Worm (Caenorhabditis elegans) whole organism, young adult: ENCODE measurements around the gene F47C12.8.

Source experiments
- B0035.1 ChIP-seq: sonication (generic microtip); optimal IDR thresholded peaks from 2 replicates; lab custom pipeline; 2016; ENCODE audit warnings: missing genetic modification characterization, mild to moderate bottlenecking, missing compliant biosample characterization, missing genotype, missing genetic modification reagents
- B0336.3 ChIP-seq: fragments of 200-800 bp; sonication (Bioruptor generic); IDR thresholded peaks from 2 replicates; pipeline ENCODE4 v1.3.6; 2022; ENCODE audit warnings: missing genetic modification characterization, missing compliant biosample characterization
- C06A6.2 ChIP-seq: fragments of 200-800 bp; sonication (Bioruptor generic); conservative IDR thresholded peaks from 2 replicates; pipeline ENCODE4 v1.3.6; 2022; ENCODE audit warnings: missing genetic modification characterization, missing compliant biosample characterization
- F23B12.7 ChIP-seq: sonication (generic microtip); optimal IDR thresholded peaks from 2 replicates; lab custom pipeline; 2017; ENCODE audit warnings: missing genetic modification characterization, mild to moderate bottlenecking, missing compliant biosample characterization, antibody characterized with exemption, moderate library complexity; ENCODE audit not compliant: insufficient read depth
- F39B2.1 ChIP-seq: fragments of 200-800 bp; sonication (Bioruptor generic); IDR thresholded peaks from 2 replicates; pipeline ENCODE4 v1.3.6; 2022; ENCODE audit warnings: missing genetic modification reagents, missing genetic modification characterization, missing compliant biosample characterization
- F49E8.2 ChIP-seq: sonication (generic microtip); optimal IDR thresholded peaks from 3 replicates; lab custom pipeline; 2017; ENCODE audit warnings: missing genetic modification characterization, mild to moderate bottlenecking, missing compliant biosample characterization, antibody characterized with exemption, moderate library complexity; ENCODE audit not compliant: insufficient read depth
- F52B5.7 ChIP-seq: sonication (generic microtip); optimal IDR thresholded peaks from 2 replicates; lab custom pipeline; 2016; ENCODE audit warnings: mild to moderate bottlenecking, missing genetic modification characterization, missing compliant biosample characterization
- F55B11.4 ChIP-seq: sonication (generic microtip); optimal IDR thresholded peaks from 2 replicates; lab custom pipeline; 2016; ENCODE audit warnings: missing compliant biosample characterization, missing genetic modification characterization, borderline replicate concordance; ENCODE audit not compliant: insufficient read depth
- F57C9.4 ChIP-seq: sonication (generic microtip); optimal IDR thresholded peaks from 2 replicates; lab custom pipeline; 2017; ENCODE audit warnings: mild to moderate bottlenecking, missing genetic modification characterization, missing compliant biosample characterization
- K11D2.4 ChIP-seq: fragments of 200-800 bp; sonication (Bioruptor generic); IDR thresholded peaks from 2 replicates; pipeline ENCODE4 v1.3.6; 2022; ENCODE audit warnings: missing genetic modification reagents, missing genetic modification characterization, missing compliant biosample characterization
- K12H6.12 ChIP-seq: fragments of 200-800 bp; sonication (Bioruptor generic); optimal IDR thresholded peaks from 2 replicates; lab custom pipeline; 2018; ENCODE audit warnings: mild to moderate bottlenecking, missing genetic modification characterization, missing compliant biosample characterization
- Y53G8AR.9 ChIP-seq: fragments of 200-800 bp; sonication (Bioruptor generic); conservative IDR thresholded peaks from 2 replicates; pipeline ENCODE4 v1.3.6; 2022; ENCODE audit warnings: missing genetic modification reagents, missing genetic modification characterization, missing compliant biosample characterization
- Y79H2A.3 ChIP-seq: fragments of 200-800 bp; sonication (Bioruptor generic); conservative IDR thresholded peaks from 2 replicates; pipeline ENCODE4 v1.3.6; 2022; ENCODE audit warnings: missing genetic modification reagents, missing genetic modification characterization, missing compliant biosample characterization
- akir-1 ChIP-seq: fragments of 200-800 bp; sonication (Bioruptor generic); optimal IDR thresholded peaks from 2 replicates; lab custom pipeline; 2018; ENCODE audit warnings: mild to moderate bottlenecking, missing genetic modification characterization, moderate library complexity, missing compliant biosample characterization
- aptf-3 ChIP-seq: fragments of 200-800 bp; sonication (Bioruptor generic); IDR thresholded peaks from 2 replicates; pipeline ENCODE4 v1.3.6; 2022; ENCODE audit warnings: missing genetic modification characterization, missing compliant biosample characterization
- athp-1 ChIP-seq: sonication (generic microtip); optimal IDR thresholded peaks from 2 replicates; lab custom pipeline; 2017; ENCODE audit warnings: mild to moderate bottlenecking, missing genetic modification characterization, missing compliant biosample characterization
- bed-1 ChIP-seq: fragments of 200-800 bp; sonication (Bioruptor generic); IDR thresholded peaks from 2 replicates; pipeline ENCODE4 v1.3.6; 2022; ENCODE audit warnings: missing genetic modification reagents, missing genetic modification characterization, missing compliant biosample characterization
- ccch-3 ChIP-seq: fragments of 200-800 bp; sonication (Bioruptor generic); optimal IDR thresholded peaks from 2 replicates; lab custom pipeline; 2018; ENCODE audit warnings: mild to moderate bottlenecking, missing genetic modification characterization, missing compliant biosample characterization
- ceh-27 ChIP-seq: fragments of 200-800 bp; sonication (Bioruptor generic); optimal IDR thresholded peaks from 2 replicates; lab custom pipeline; 2018; ENCODE audit warnings: mild to moderate bottlenecking, missing genetic modification characterization, moderate library complexity, missing compliant biosample characterization
- ceh-58 ChIP-seq: fragments of 200-800 bp; sonication (Bioruptor generic); IDR thresholded peaks from 2 replicates; pipeline ENCODE4 v1.3.6; 2022; ENCODE audit warnings: missing genetic modification characterization, missing compliant biosample characterization
- ceh-79 ChIP-seq: sonication (generic microtip); optimal IDR thresholded peaks from 2 replicates; lab custom pipeline; 2017; ENCODE audit warnings: mild to moderate bottlenecking, missing genetic modification characterization, missing compliant biosample characterization
- chd-7 ChIP-seq: sonication (generic microtip); optimal IDR thresholded peaks from 2 replicates; lab custom pipeline; 2016; ENCODE audit warnings: mild to moderate bottlenecking, missing genetic modification characterization, moderate library complexity, missing compliant biosample characterization
- efl-1 ChIP-seq: fragments of 150-350 bp; optimal IDR thresholded peaks from 2 replicates; lab custom pipeline; 2014; ENCODE audit warnings: missing biosample characterization, missing genetic modification reagents, missing genetic modification characterization
- egl-44 ChIP-seq: fragments of 200-800 bp; sonication (Bioruptor generic); IDR thresholded peaks from 2 replicates; pipeline ENCODE4 v1.3.6; 2022; ENCODE audit warnings: missing genetic modification reagents, missing genetic modification characterization, missing compliant biosample characterization
- ekl-4 ChIP-seq: fragments of 200-800 bp; sonication (Bioruptor generic); IDR thresholded peaks from 2 replicates; pipeline ENCODE4 v1.3.6; 2022; ENCODE audit warnings: missing genetic modification reagents, missing genetic modification characterization, missing compliant biosample characterization
- gei-17 ChIP-seq: fragments of 200-800 bp; sonication (Bioruptor generic); optimal IDR thresholded peaks from 2 replicates; lab custom pipeline; 2018; ENCODE audit warnings: mild to moderate bottlenecking, missing genetic modification characterization, missing compliant biosample characterization
- hlh-12 ChIP-seq: sonication (generic microtip); optimal IDR thresholded peaks from 2 replicates; lab custom pipeline; 2016; ENCODE audit warnings: missing genetic modification characterization, missing compliant biosample characterization
- hlh-26 ChIP-seq: fragments of 200-800 bp; sonication (Bioruptor generic); conservative IDR thresholded peaks from 2 replicates; pipeline ENCODE4 v1.3.6; 2022; ENCODE audit warnings: missing genetic modification reagents, missing genetic modification characterization, missing compliant biosample characterization
- hsf-1 ChIP-seq: fragments of 200-800 bp; sonication (Bioruptor generic); IDR thresholded peaks from 2 replicates; pipeline ENCODE4 v1.3.6; 2022; ENCODE audit warnings: missing genetic modification reagents, missing genetic modification characterization, missing compliant biosample characterization
- let-526 ChIP-seq: fragments of 200-800 bp; sonication (Bioruptor generic); IDR thresholded peaks from 2 replicates; pipeline ENCODE4 v1.3.6; 2022; ENCODE audit warnings: missing genetic modification reagents, missing genetic modification characterization, missing compliant biosample characterization
- lin-35 ChIP-seq, 3 experiments: fragments of 150-350 bp in 2 of 3; sonication (generic microtip) in 1 of 3; optimal IDR thresholded peaks; 2 replicates each; lab custom pipeline; 2014 to 2018; ENCODE audit warnings: missing biosample characterization in 3 of 3, missing genetic modification characterization in 3 of 3, missing genetic modification reagents in 3 of 3
- lir-1 ChIP-seq: fragments of 200-800 bp; sonication (Bioruptor generic); conservative IDR thresholded peaks from 2 replicates; pipeline ENCODE4 v1.3.6; 2022; ENCODE audit warnings: missing genetic modification reagents, missing genetic modification characterization, missing compliant biosample characterization
- madf-8 ChIP-seq: fragments of 200-800 bp; sonication (Bioruptor generic); conservative IDR thresholded peaks from 2 replicates; pipeline ENCODE4 v1.3.6; 2022; ENCODE audit warnings: missing genetic modification reagents, missing genetic modification characterization, missing compliant biosample characterization
- mcd-1 ChIP-seq: fragments of 200-800 bp; sonication (Bioruptor generic); IDR thresholded peaks from 2 replicates; pipeline ENCODE4 v1.3.6; 2022; ENCODE audit warnings: missing genetic modification reagents, missing genetic modification characterization, missing compliant biosample characterization
- mes-4 ChIP-seq: sonication (generic microtip); optimal IDR thresholded peaks from 2 replicates; lab custom pipeline; 2016; ENCODE audit warnings: missing genotype, missing genetic modification characterization, missing compliant biosample characterization
- rcor-1 ChIP-seq: fragments of 200-800 bp; sonication (Bioruptor generic); IDR thresholded peaks from 2 replicates; pipeline ENCODE4 v1.3.6; 2022; ENCODE audit warnings: missing genetic modification reagents, missing genetic modification characterization, missing compliant biosample characterization
- rec-8 ChIP-seq, 2 experiments: sonication (generic microtip); optimal IDR thresholded peaks; 2 replicates each; lab custom pipeline; 2016; ENCODE audit warnings: mild to moderate bottlenecking in 2 of 2, missing genetic modification characterization in 2 of 2, missing genetic modification reagents in 2 of 2, missing genotype in 2 of 2, missing biosample characterization in 1 of 2, missing compliant biosample characterization in 1 of 2, moderate library complexity in 1 of 2
- repo-1 ChIP-seq: sonication (generic microtip); optimal IDR thresholded peaks from 2 replicates; lab custom pipeline; 2017; ENCODE audit warnings: mild to moderate bottlenecking, missing genetic modification characterization, missing compliant biosample characterization
- snpc-1.1 ChIP-seq: sonication (generic microtip); optimal IDR thresholded peaks from 2 replicates; lab custom pipeline; 2017; ENCODE audit warnings: missing genetic modification characterization, mild to moderate bottlenecking, missing compliant biosample characterization, antibody characterized with exemption, moderate library complexity, missing genotype, missing genetic modification reagents; ENCODE audit not compliant: insufficient read depth
- snpc-1.3 ChIP-seq: sonication (generic microtip); optimal IDR thresholded peaks from 2 replicates; lab custom pipeline; 2017; ENCODE audit warnings: missing genetic modification characterization, mild to moderate bottlenecking, missing compliant biosample characterization, antibody characterized with exemption, moderate library complexity, missing genotype, missing genetic modification reagents; ENCODE audit not compliant: insufficient read depth
- somi-1 ChIP-seq: fragments of 200-800 bp; sonication (Bioruptor generic); optimal IDR thresholded peaks from 2 replicates; lab custom pipeline; 2018; ENCODE audit warnings: mild to moderate bottlenecking, missing genetic modification characterization, missing compliant biosample characterization
- xnd-1 ChIP-seq: sonication (generic microtip); optimal IDR thresholded peaks from 2 replicates; lab custom pipeline; 2016; ENCODE audit warnings: missing genotype, missing genetic modification reagents, missing genetic modification characterization, missing compliant biosample characterization
- zfh-2 ChIP-seq: fragments of 200-800 bp; sonication (Bioruptor generic); conservative IDR thresholded peaks from 2 replicates; pipeline ENCODE4 v1.3.6; 2022; ENCODE audit warnings: missing genetic modification reagents, missing genetic modification characterization, missing compliant biosample characterization
- zim-3 ChIP-seq: sonication (generic microtip); optimal IDR thresholded peaks from 2 replicates; lab custom pipeline; 2017; ENCODE audit warnings: mild to moderate bottlenecking, missing genetic modification characterization, moderate library complexity, missing compliant biosample characterization
- ztf-18 ChIP-seq: sonication (generic microtip); optimal IDR thresholded peaks from 2 replicates; lab custom pipeline; 2016; ENCODE audit warnings: missing genotype, mild to moderate bottlenecking, missing genetic modification characterization, missing compliant biosample characterization
- ztf-22 ChIP-seq: fragments of 200-800 bp; sonication (Bioruptor generic); optimal IDR thresholded peaks from 2 replicates; lab custom pipeline; 2018; ENCODE audit warnings: mild to moderate bottlenecking, missing genetic modification characterization, moderate library complexity, missing compliant biosample characterization
- ztf-28 ChIP-seq: fragments of 200-800 bp; sonication (Bioruptor generic); IDR thresholded peaks from 2 replicates; pipeline ENCODE4 v1.3.6; 2022; ENCODE audit warnings: missing genetic modification reagents, missing genetic modification characterization, missing compliant biosample characterization
- ztf-6 ChIP-seq: fragments of 200-800 bp; sonication (Bioruptor generic); IDR thresholded peaks from 2 replicates; pipeline ENCODE4 v1.3.6; 2022; ENCODE audit warnings: missing genetic modification reagents, missing genetic modification characterization, missing compliant biosample characterization

The F47C12.8 gene

DNA sequence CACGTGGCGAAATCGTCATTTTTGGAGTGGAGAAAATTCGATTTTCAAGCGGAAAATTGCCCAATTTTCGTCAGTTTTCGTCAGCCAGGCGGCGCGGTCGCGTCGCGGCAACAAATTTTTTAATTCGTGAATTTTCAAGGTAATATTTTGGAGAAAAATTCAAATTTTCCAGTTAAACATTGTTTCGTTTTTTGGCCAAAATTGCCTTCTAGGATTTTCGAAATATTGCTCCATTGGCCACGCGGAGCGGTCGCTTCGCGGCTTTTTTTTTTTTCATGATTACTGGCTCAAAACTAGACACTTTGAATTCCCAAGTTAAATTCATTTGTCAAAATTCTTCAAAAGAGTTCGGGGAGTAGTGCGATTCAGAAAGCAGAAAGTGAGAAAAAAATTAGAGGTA is 49.2 kb upstream of the F47C12.8 start (continued):
- TF ChIP-seq Y53G8AR.9 (GFP tag; lab: Robert Waterston, UW) = peak; percentile 59; the same call in 1 of the 2 replicates
- TF ChIP-seq xnd-1 = peak; percentile 35
- TF ChIP-seq hsf-1 (GFP tag; lab: Robert Waterston, UW) = peak; percentile 74
- no peak for TF ChIP-seq rec-8 (tag; optimal IDR thresholded peaks at IDR 0.05; lab: Kevin White, UChicago)
- TF ChIP-seq efl-1 (GFP tag; lab: Kevin White, UChicago) = peak; percentile 27
- no peak for TF ChIP-seq egl-44 (GFP tag; lab: Robert Waterston, UW)
- TF ChIP-seq K12H6.12 = no peak
- TF ChIP-seq Y79H2A.3 (GFP tag; lab: Robert Waterston, UW) = no peak; the same call in none of the 2 replicates
- TF ChIP-seq F49E8.2 = peak; percentile 43
- no peak for TF ChIP-seq ztf-28 (GFP tag; lab: Robert Waterston, UW)
- no peak for TF ChIP-seq gei-17 (GFP tag; lab: Kevin White, UChicago)
- no peak for TF ChIP-seq ceh-27 (GFP tag; lab: Kevin White, UChicago)
- TF ChIP-seq athp-1 = peak; percentile 86
- peak; percentile 69 for TF ChIP-seq ekl-4 (GFP tag; lab: Robert Waterston, UW)
- no peak for TF ChIP-seq mes-4
- TF ChIP-seq akir-1 (GFP tag; lab: Kevin White, UChicago) = no peak
- no peak for TF ChIP-seq ccch-3
- TF ChIP-seq aptf-3 (GFP tag; lab: Robert Waterston, UW) = no peak
- TF ChIP-seq F52B5.7 (tag; lab: Kevin White, UChicago) = no peak
- TF ChIP-seq zfh-2 (GFP tag; lab: Robert Waterston, UW) = no peak
- TF ChIP-seq snpc-1.3 = no peak
- peak; percentile 74 for TF ChIP-seq ztf-18
- TF ChIP-seq bed-1 (GFP tag; lab: Robert Waterston, UW) = no peak
- TF ChIP-seq hlh-12 (tag; lab: Kevin White, UChicago) = no peak
- TF ChIP-seq K11D2.4 (GFP tag; lab: Robert Waterston, UW) = no peak
- peak; percentile 22 for TF ChIP-seq snpc-1.1 (tag; lab: Kevin White, UChicago)
- TF ChIP-seq ztf-22 (GFP tag; lab: Kevin White, UChicago) = no peak
- TF ChIP-seq lir-1 (GFP tag; lab: Robert Waterston, UW) = no peak
- TF ChIP-seq zim-3 (tag; lab: Kevin White, UChicago) = no peak
- TF ChIP-seq madf-8 (GFP tag; lab: Robert Waterston, UW) = no peak
- no peak for TF ChIP-seq rcor-1 (GFP tag; lab: Robert Waterston, UW)
- TF ChIP-seq F57C9.4 (tag; lab: Kevin White, UChicago) = no peak
- TF ChIP-seq chd-7 = no peak
- TF ChIP-seq ceh-79 (tag; lab: Kevin White, UChicago) = no peak
- TF ChIP-seq F39B2.1 (GFP tag; lab: Robert Waterston, UW) = no peak
- peak in 1 of 3 experiments; percentile 36 for TF ChIP-seq lin-35 (GFP tag; optimal IDR thresholded peaks at IDR 0.05; lab: Kevin White, UChicago)
- no peak for TF ChIP-seq C06A6.2 (GFP tag; lab: Robert Waterston, UW)
- no peak for TF ChIP-seq B0035.1 (tag; lab: Kevin White, UChicago)
- TF ChIP-seq F55B11.4 = no peak
- no peak for TF ChIP-seq ceh-58 (GFP tag; lab: Robert Waterston, UW)
- no peak for TF ChIP-seq let-526
- TF ChIP-seq somi-1 (GFP tag; lab: Kevin White, UChicago) = no peak
- TF ChIP-seq F23B12.7 (tag; lab: Kevin White, UChicago) = no peak
- no peak for TF ChIP-seq hlh-26
- TF ChIP-seq repo-1 (tag; lab: Kevin White, UChicago) = no peak
- no peak for TF ChIP-seq ztf-6 (GFP tag; lab: Robert Waterston, UW)
- TF ChIP-seq mcd-1 = peak; percentile 27; the same call in 1 of the 2 replicates
- TF ChIP-seq B0336.3 = peak; percentile 67
